Worm (Caenorhabditis elegans) whole organism, young adult: ENCODE measurements around the gene F20G2.2.

ENCODE experiments used
- F57C9.4 ChIP-seq: sonication (generic microtip); optimal IDR thresholded peaks from 2 replicates; lab custom pipeline; 2017; ENCODE audit warnings: mild to moderate bottlenecking, missing genetic modification characterization, missing compliant biosample characterization
- ama-1 ChIP-seq, 3 experiments: fragments of 150-350 bp in 1 of 3; sonication (generic microtip) in 2 of 3; optimal IDR thresholded peaks; 2 replicates each; lab custom pipeline; 2014 to 2018; ENCODE audit warnings: missing biosample characterization in 2 of 3, missing genetic modification characterization in 2 of 3, missing genetic modification reagents in 2 of 3
- bed-1 ChIP-seq: fragments of 200-800 bp; sonication (Bioruptor generic); IDR thresholded peaks from 2 replicates; pipeline ENCODE4 v1.3.6; 2022; ENCODE audit warnings: missing genetic modification reagents, missing genetic modification characterization, missing compliant biosample characterization
- madf-10 ChIP-seq: sonication (generic microtip); optimal IDR thresholded peaks from 2 replicates; lab custom pipeline; 2016; ENCODE audit warnings: mild to moderate bottlenecking, missing genetic modification characterization, missing compliant biosample characterization
- sdz-38 ChIP-seq: sonication (generic microtip); optimal IDR thresholded peaks from 2 replicates; lab custom pipeline; 2016; ENCODE audit warnings: missing genotype, missing genetic modification characterization, missing compliant biosample characterization
- sea-2 ChIP-seq: fragments of 200-800 bp; sonication (Bioruptor generic); IDR thresholded peaks from 2 replicates; pipeline ENCODE4 v1.3.6; 2022; ENCODE audit warnings: missing genetic modification characterization, missing compliant biosample characterization

DNA sequence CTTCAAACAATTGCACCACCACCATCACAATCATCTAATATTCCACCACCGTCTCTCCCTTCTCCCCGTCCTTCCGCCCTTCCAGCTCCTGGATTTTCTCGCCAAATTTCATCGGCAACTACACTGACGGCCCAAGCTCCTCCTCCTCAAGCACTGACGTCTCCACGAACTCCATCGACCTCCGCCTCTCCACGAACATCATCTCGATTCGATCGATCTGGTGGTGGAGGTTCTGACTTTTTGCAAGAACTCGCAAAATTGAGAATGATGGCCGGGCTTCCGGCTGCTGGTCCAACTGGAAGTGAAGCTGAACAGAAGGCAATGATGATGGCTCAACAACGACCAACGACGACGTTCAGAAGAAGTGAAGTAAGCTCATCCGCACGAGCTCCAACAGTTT lies 37.8 kb upstream of the F20G2.2 start:
- TF ChIP-seq F57C9.4 (tag; lab: Kevin White, UChicago) (no peak), madf-10 (tag; lab: Kevin White, UChicago) (no peak), ama-1 (optimal IDR thresholded peaks at IDR 0.05; lab: Kevin White, UChicago) (no peak), ama-1 (GFP tag; optimal IDR thresholded peaks at IDR 0.05; lab: Kevin White, UChicago) (no peak), sea-2 (GFP tag; lab: Robert Waterston, UW) (no peak), sdz-38 (tag; lab: Kevin White, UChicago) (no peak), bed-1 (GFP tag; lab: Robert Waterston, UW) (no peak)
